Worm (Caenorhabditis elegans) whole organism, early embryonic: Measurements from ENCODE around the gene srv-1.

ENCODE experiments used
- B0310.2 ChIP-seq: sonication (generic microtip); optimal IDR thresholded peaks from 2 replicates; lab custom pipeline; 2016; ENCODE audit warnings: mild to moderate bottlenecking, missing genetic modification characterization, missing compliant biosample characterization
- ama-1 ChIP-seq: fragments of 150-350 bp; optimal IDR thresholded peaks from 2 replicates; lab custom pipeline; 2014
- ceh-36 ChIP-seq: sonication (generic microtip); optimal IDR thresholded peaks from 2 replicates; lab custom pipeline; 2016; ENCODE audit warnings: missing genetic modification characterization, inconsistent platforms, missing compliant biosample characterization
- flt-1 ChIP-seq: fragments of 200-800 bp; sonication (Bioruptor generic); IDR thresholded peaks from 2 replicates; pipeline ENCODE4 v1.3.6; 2022; ENCODE audit warnings: missing genetic modification characterization, missing compliant biosample characterization
- hmg-4 ChIP-seq: fragments of 200-800 bp; sonication (Bioruptor generic); optimal IDR thresholded peaks from 2 replicates; lab custom pipeline; 2018; ENCODE audit warnings: mild to moderate bottlenecking, missing genetic modification characterization, missing compliant biosample characterization
- hnd-1 ChIP-seq: sonication (generic microtip); optimal IDR thresholded peaks from 2 replicates; lab custom pipeline; 2016; ENCODE audit warnings: missing genetic modification characterization, missing compliant biosample characterization
- scrt-1 ChIP-seq: fragments of 200-800 bp; sonication (Bioruptor generic); IDR thresholded peaks from 2 replicates; pipeline ENCODE4 v1.3.6; 2022; ENCODE audit warnings: missing genetic modification characterization, missing compliant biosample characterization
- tbx-37 ChIP-seq: fragments of 200-800 bp; sonication (Bioruptor generic); conservative IDR thresholded peaks from 2 replicates; pipeline ENCODE4 v1.3.6; 2022; ENCODE audit warnings: missing genetic modification reagents, missing genetic modification characterization, missing compliant biosample characterization
- tra-4 ChIP-seq: sonication (generic microtip); optimal IDR thresholded peaks from 2 replicates; lab custom pipeline; 2017; ENCODE audit warnings: missing genetic modification characterization, missing compliant biosample characterization

DNA sequence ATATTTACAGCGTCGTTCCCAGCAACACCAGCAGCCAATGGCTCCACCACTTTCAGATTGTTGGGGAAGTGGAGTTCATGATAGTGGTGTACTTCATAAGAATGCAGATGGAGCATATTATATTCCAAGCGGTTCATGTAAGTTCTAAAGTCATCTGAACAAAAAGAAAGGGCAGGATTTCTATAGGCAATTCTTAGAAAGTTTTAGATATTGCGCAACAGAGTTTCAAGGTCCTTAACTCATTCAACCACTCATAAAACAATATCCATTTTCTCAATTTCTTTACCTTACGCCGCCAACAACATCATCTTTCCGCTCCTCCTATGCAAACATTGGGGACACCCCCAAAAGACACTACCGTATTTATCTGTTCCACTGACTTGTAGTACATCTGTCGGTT is 18.9 kb upstream of the srv-1 start:
- TF ChIP-seq flt-1 (GFP tag; lab: Robert Waterston, UW) (no peak), ama-1 (lab: Kevin White, UChicago) (no peak), hnd-1 (tag; lab: Kevin White, UChicago) (no peak), B0310.2 (tag; lab: Kevin White, UChicago) (no peak), tbx-37 (GFP tag; lab: Robert Waterston, UW) (no peak), hmg-4 (GFP tag; lab: Kevin White, UChicago) (no peak), scrt-1 (GFP tag; lab: Robert Waterston, UW) (no peak), ceh-36 (no peak), tra-4 (tag; lab: Kevin White, UChicago) (no peak)
